Fruit fly (Drosophila melanogaster) whole organism, adult: Measurements from ENCODE around the gene CG7707.

ENCODE experiments used
- CG11617 ChIP-seq: fragments of 200-800 bp; sonication (Bioruptor generic); optimal IDR thresholded peaks from 2 replicates; lab custom pipeline; 2017; ENCODE audit warnings: mild to moderate bottlenecking, missing biosample characterization, missing genetic modification reagents, missing genetic modification characterization
- CG12768 ChIP-seq: fragments of 200-800 bp; sonication (Bioruptor generic); optimal IDR thresholded peaks from 2 replicates; lab custom pipeline; 2017; ENCODE audit warnings: missing biosample characterization, missing genetic modification characterization, mild to moderate bottlenecking, moderate library complexity, missing genetic modification reagents
- CG1620 ChIP-seq: fragments of 200-800 bp; sonication (Bioruptor generic); optimal IDR thresholded peaks from 2 replicates; lab custom pipeline; 2016; ENCODE audit warnings: missing biosample characterization, missing genetic modification characterization
- CG5204 ChIP-seq: fragments of 200-800 bp; sonication (Bioruptor generic); optimal IDR thresholded peaks from 2 replicates; lab custom pipeline; 2016; ENCODE audit warnings: missing biosample characterization, missing genetic modification characterization
- CG7101 ChIP-seq: fragments of 200-800 bp; sonication (Bioruptor generic); optimal IDR thresholded peaks from 2 replicates; lab custom pipeline; 2018; ENCODE audit warnings: missing biosample characterization, mild to moderate bottlenecking, missing genetic modification characterization, moderate library complexity
- Crg-1 ChIP-seq: fragments of 200-800 bp; sonication (Bioruptor generic); optimal IDR thresholded peaks from 2 replicates; lab custom pipeline; 2016; ENCODE audit warnings: missing biosample characterization, missing genetic modification characterization
- Hr96 ChIP-seq: fragments of 200-800 bp; sonication (Bioruptor generic); optimal IDR thresholded peaks from 2 replicates; lab custom pipeline; 2016; ENCODE audit warnings: missing biosample characterization, missing genetic modification characterization
- Mnt ChIP-seq: fragments of 200-800 bp; sonication (Bioruptor generic); optimal IDR thresholded peaks from 2 replicates; lab custom pipeline; 2016; ENCODE audit warnings: missing biosample characterization, mild to moderate bottlenecking, missing genetic modification characterization
- cic ChIP-seq: fragments of 200-800 bp; sonication (Bioruptor generic); optimal IDR thresholded peaks from 2 replicates; lab custom pipeline; 2017; ENCODE audit warnings: missing biosample characterization, mild to moderate bottlenecking, missing genetic modification characterization, moderate library complexity
- cnc ChIP-seq, 2 experiments: fragments of >200 bp; optimal IDR thresholded peaks; 2 replicates each; lab custom pipeline; 2017
- kay ChIP-seq: fragments of 200-800 bp; sonication (Bioruptor generic); peaks from one replicate; lab custom pipeline; 2016; ENCODE audit warnings: missing biosample characterization, missing genetic modification characterization, borderline replicate concordance
- pad ChIP-seq: fragments of 200-800 bp; sonication (Bioruptor generic); optimal IDR thresholded peaks from 3 replicates; lab custom pipeline; 2017; ENCODE audit warnings: missing biosample characterization, missing genetic modification characterization, mild to moderate bottlenecking, moderate library complexity, missing genetic modification reagents
- tj ChIP-seq: fragments of 200-800 bp; sonication (Bioruptor generic); optimal IDR thresholded peaks from 3 replicates; lab custom pipeline; 2017; ENCODE audit warnings: missing biosample characterization, mild to moderate bottlenecking, missing genetic modification characterization, moderate library complexity
- toe ChIP-seq: fragments of 200-800 bp; sonication (Bioruptor generic); optimal IDR thresholded peaks from 2 replicates; lab custom pipeline; 2016; ENCODE audit warnings: missing biosample characterization, missing genetic modification characterization

DNA sequence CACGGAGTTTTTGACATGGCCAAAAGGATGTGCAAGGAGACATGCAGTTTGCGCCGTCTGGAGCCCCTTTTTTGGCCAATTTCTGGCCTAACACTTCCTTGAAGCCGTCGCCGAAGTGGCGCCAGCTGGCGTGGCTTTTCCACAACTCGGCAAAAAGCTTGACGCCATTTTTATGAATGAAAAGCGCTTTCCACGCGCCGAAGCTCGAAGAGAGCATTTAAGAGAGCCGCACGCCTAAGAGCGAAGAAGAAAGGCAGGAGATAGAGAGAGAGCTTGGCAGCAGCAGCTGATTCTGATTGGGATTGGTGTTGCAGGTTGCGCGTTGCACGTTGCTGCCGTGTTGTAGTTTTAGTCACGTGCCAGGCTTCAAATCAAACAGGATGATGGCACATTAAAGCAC is 31.7 kb upstream of the CG7707 start:
- no peak for TF ChIP-seq CG11617 (GFP tag; lab: Kevin White, UChicago)
- no peak for TF ChIP-seq Mnt (GFP tag; lab: Kevin White, UChicago)
- no peak for TF ChIP-seq toe (GFP tag; lab: Kevin White, UChicago)
- TF ChIP-seq kay (GFP tag; lab: Kevin White, UChicago), result no peak
- no peak for TF ChIP-seq Crg-1 (GFP tag; lab: Kevin White, UChicago)
- TF ChIP-seq Hr96 (GFP tag; lab: Kevin White, UChicago), result no peak
- no peak for TF ChIP-seq cnc (optimal IDR thresholded peaks at IDR 0.05; lab: Kevin White, UChicago)
- no peak for TF ChIP-seq CG7101
- no peak for TF ChIP-seq CG1620 (GFP tag; lab: Kevin White, UChicago)
- TF ChIP-seq CG12768, result no peak
- TF ChIP-seq tj (GFP tag; lab: Kevin White, UChicago), result no peak
- TF ChIP-seq cic (GFP tag; lab: Kevin White, UChicago), result peak; percentile 64
- TF ChIP-seq pad (GFP tag; lab: Kevin White, UChicago), result no peak
- TF ChIP-seq CG5204 (GFP tag; lab: Kevin White, UChicago), result no peak
